Worm (Caenorhabditis elegans): Measurements from ENCODE around the gene clec-151.

Gene clec-151

ce11 chrIII:4665272-4665671 is 37.0 kb downstream of the clec-151 start, which contains the start of gene T23F11.4:
Gene T23F11.4 (minus strand): TSS chrIII:4665372.
- TF ChIP-seq jun-1 (tag; optimal IDR thresholded peaks at IDR 0.05): no peak

ce11 chrIII:4666753-4667400 is 38.6 kb downstream of the clec-151 start:
- peak; percentile 39 for TF ChIP-seq xbp-1 (tag; optimal IDR thresholded peaks at IDR 0.05)
- no peak for TF ChIP-seq ces-1 (GFP tag; optimal IDR thresholded peaks at IDR 0.05)
- peak; percentile 61 for TF ChIP-seq nhr-71 (tag; optimal IDR thresholded peaks at IDR 0.05)
- no peak for TF ChIP-seq C34B4.2 (tag; optimal IDR thresholded peaks at IDR 0.05)
- TF ChIP-seq mdl-1 (tag; optimal IDR thresholded peaks at IDR 0.05): peak in 1 of 2 experiments; percentile 32
- no peak for TF ChIP-seq efl-3 (GFP tag; optimal IDR thresholded peaks at IDR 0.05)
- TF ChIP-seq unc-130 (tag; optimal IDR thresholded peaks at IDR 0.05): no peak
- peak; percentile 71 for TF ChIP-seq skn-1 (tag; optimal IDR thresholded peaks at IDR 0.05)
- no peak for TF ChIP-seq nhr-84 (tag; optimal IDR thresholded peaks at IDR 0.05)
- TF ChIP-seq snpc-4 (tag; optimal IDR thresholded peaks at IDR 0.05): peak; percentile 31
- peak; percentile 94 for TF ChIP-seq lin-14 (GFP tag; optimal IDR thresholded peaks at IDR 0.05)
- peak; percentile 33; the same call in 1 of the 2 replicates for TF ChIP-seq nhr-19 (GFP tag; conservative IDR thresholded peaks at IDR 0.05)
- TF ChIP-seq nhr-77 (tag; optimal IDR thresholded peaks at IDR 0.05): peak; percentile 22
- peak in 1 of 2 experiments; percentile 25 for TF ChIP-seq ztf-11 (tag; optimal IDR thresholded peaks at IDR 0.05)
- TF ChIP-seq ceh-82 (tag; optimal IDR thresholded peaks at IDR 0.05): peak in 2 of 3 experiments; percentile 22 to 63
- TF ChIP-seq Y116A8C.19 (tag; optimal IDR thresholded peaks at IDR 0.05; ENCODE audit: borderline replicate concordance): no peak
- TF ChIP-seq tlp-1 (tag; optimal IDR thresholded peaks at IDR 0.05): no peak
- TF ChIP-seq elt-2 (tag; optimal IDR thresholded peaks at IDR 0.05): no peak
- peak; percentile 25 to 50 for TF ChIP-seq lin-35 (GFP tag; optimal IDR thresholded peaks at IDR 0.05)
- TF ChIP-seq dsc-1 (tag; optimal IDR thresholded peaks at IDR 0.05): no peak
- no peak for TF ChIP-seq zag-1 (tag; optimal IDR thresholded peaks at IDR 0.05)
- TF ChIP-seq tbx-2 (tag; optimal IDR thresholded peaks at IDR 0.05): peak; percentile 18
- TF ChIP-seq nhr-11 (tag; optimal IDR thresholded peaks at IDR 0.05): no peak
- TF ChIP-seq efl-1 (optimal IDR thresholded peaks at IDR 0.05): peak; percentile 36 to 37
- peak; percentile 21 to 95 for TF ChIP-seq efl-1 (GFP tag; optimal IDR thresholded peaks at IDR 0.05 in 1 of 2)
- no peak for TF ChIP-seq egl-13 (tag; optimal IDR thresholded peaks at IDR 0.05)
- peak; percentile 51 for TF ChIP-seq nhr-20 (tag; optimal IDR thresholded peaks at IDR 0.05)
- TF ChIP-seq irx-1 (tag; optimal IDR thresholded peaks at IDR 0.05): no peak
- peak in 2 of 3 experiments; percentile 3 to 24 for TF ChIP-seq dpl-1 (GFP tag; optimal IDR thresholded peaks at IDR 0.05)
- no peak for TF ChIP-seq fkh-4 (tag; optimal IDR thresholded peaks at IDR 0.05; ENCODE audit: borderline replicate concordance)
- TF ChIP-seq unc-30 (tag; optimal IDR thresholded peaks at IDR 0.05): no peak
- no peak for TF ChIP-seq pax-3 (tag; optimal IDR thresholded peaks at IDR 0.05)
- TF ChIP-seq isw-1 (GFP tag; IDR thresholded peaks at IDR 0.05): no peak
- peak; percentile 87 for TF ChIP-seq blmp-1 (tag; optimal IDR thresholded peaks at IDR 0.05)
- TF ChIP-seq swsn-7 (tag; optimal IDR thresholded peaks at IDR 0.05): peak; percentile 46
- TF ChIP-seq pag-3 (tag; optimal IDR thresholded peaks at IDR 0.05; ENCODE audit: borderline replicate concordance, insufficient read depth): no peak
- TF ChIP-seq snu-23 (GFP tag; optimal IDR thresholded peaks at IDR 0.05): peak; percentile 61
- peak; percentile 8 for TF ChIP-seq F16B12.6 (tag; optimal IDR thresholded peaks at IDR 0.05)
- TF ChIP-seq mep-1 (tag; optimal IDR thresholded peaks at IDR 0.05): peak; percentile 66
- peak; percentile 51 for TF ChIP-seq nhr-47 (tag; optimal IDR thresholded peaks at IDR 0.05)
- peak; percentile 43 for TF ChIP-seq fkh-8 (tag; optimal IDR thresholded peaks at IDR 0.05)
- TF ChIP-seq nhr-85 (tag): peak; percentile 89
- TF ChIP-seq rnt-1 (tag; optimal IDR thresholded peaks at IDR 0.05): peak; percentile 29
- no peak for TF ChIP-seq aly-2 (tag; optimal IDR thresholded peaks at IDR 0.05)
- no peak for TF ChIP-seq nhr-28 (tag; optimal IDR thresholded peaks at IDR 0.05)
- TF ChIP-seq unc-86 (tag; optimal IDR thresholded peaks at IDR 0.05): peak; percentile 25
- TF ChIP-seq lsy-2 (tag; optimal IDR thresholded peaks at IDR 0.05): peak; percentile 33 to 62
- TF ChIP-seq nhr-90 (tag; optimal IDR thresholded peaks at IDR 0.05; ENCODE audit: poor library complexity): peak; percentile 34
- TF ChIP-seq lin-39 (tag; optimal IDR thresholded peaks at IDR 0.05): no peak

All from whole organism, L1 larva.